Worm (Caenorhabditis elegans) whole organism, L4 larva: ENCODE results near the gene C17F4.12.

ENCODE experiments used
- aly-2 ChIP-seq: sonication (generic microtip); optimal IDR thresholded peaks from 2 replicates; lab custom pipeline; 2018; ENCODE audit warnings: missing biosample characterization, missing genetic modification characterization
- ceh-28 ChIP-seq: fragments of 150-350 bp; optimal IDR thresholded peaks from 2 replicates; lab custom pipeline; 2014; ENCODE audit warnings: missing biosample characterization, missing genetic modification reagents, missing genetic modification characterization
- nhr-28 ChIP-seq: fragments of 150-350 bp; optimal IDR thresholded peaks from 2 replicates; lab custom pipeline; 2014; ENCODE audit warnings: missing biosample characterization, missing genetic modification characterization
- nhr-77 ChIP-seq: fragments of 150-350 bp; optimal IDR thresholded peaks from 2 replicates; lab custom pipeline; 2014; ENCODE audit warnings: missing biosample characterization, missing genetic modification characterization
- unc-62 ChIP-seq, 3 experiments: fragments of 150-350 bp in 1 of 3; sonication (generic microtip); optimal IDR thresholded peaks in 2 of 3; peaks in 1 of 3; 1 replicate in 1 of 3; 2 replicates in 2 of 3; lab custom pipeline; 2014 to 2017; ENCODE audit warnings: missing biosample characterization in 3 of 3, missing genetic modification characterization in 3 of 3, missing genetic modification reagents in 3 of 3, missing genotype in 1 of 3

ce11 chrII:3244070-3244469 lies at the start of gene C17F4.12:
- TF ChIP-seq ceh-28 (no peak), unc-62 (GFP tag; optimal IDR thresholded peaks at IDR 0.05 in 1 of 2; lab: Kevin White, UChicago) (no peak), unc-62 (tag; optimal IDR thresholded peaks at IDR 0.05; lab: Kevin White, UChicago) (no peak), nhr-28 (tag; lab: Kevin White, UChicago) (no peak), aly-2 (tag; lab: Kevin White, UChicago) (no peak), nhr-77 (no peak)
